Worm (Caenorhabditis elegans): Measurements from ENCODE around the gene K02D10.8.

Gene K02D10.8

ce11 chrIII:8795595-8796141 is 9.5 kb downstream of the K02D10.8 start (continued):
- TF ChIP-seq mbf-1 (tag; optimal IDR thresholded peaks at IDR 0.05) = no peak
- peak; percentile 90 for TF ChIP-seq nhr-129 (tag; optimal IDR thresholded peaks at IDR 0.05)
- TF ChIP-seq unc-62 (GFP tag; optimal IDR thresholded peaks at IDR 0.05) = peak; percentile 98
- peak; percentile 77 for TF ChIP-seq gmeb-1 (tag; optimal IDR thresholded peaks at IDR 0.05)
- TF ChIP-seq C34F6.9 (tag; optimal IDR thresholded peaks at IDR 0.05) = peak; percentile 97
- TF ChIP-seq lsy-2 (tag; optimal IDR thresholded peaks at IDR 0.05) = peak; percentile 83 to 95
- peak; percentile 64 for TF ChIP-seq unc-39 (tag; optimal IDR thresholded peaks at IDR 0.05)
- TF ChIP-seq ZK546.5 (tag; optimal IDR thresholded peaks at IDR 0.05) = peak; percentile 63
- TF ChIP-seq egl-27 (tag; optimal IDR thresholded peaks at IDR 0.05) = peak; percentile 97
- TF ChIP-seq skn-1 (tag; optimal IDR thresholded peaks at IDR 0.05) = no peak
- peak; percentile 31 for TF ChIP-seq R02D3.7 (tag; optimal IDR thresholded peaks at IDR 0.05)
- peak; percentile 99 for TF ChIP-seq F13H6.1 (tag; optimal IDR thresholded peaks at IDR 0.05)
- peak; percentile 94 for TF ChIP-seq Y55F3AM.14 (GFP tag; optimal IDR thresholded peaks at IDR 0.05)
- TF ChIP-seq sma-3 (GFP tag; optimal IDR thresholded peaks at IDR 0.05) = peak; percentile 96
- peak; percentile 54 for TF ChIP-seq nhr-237 (tag; optimal IDR thresholded peaks at IDR 0.05)
- TF ChIP-seq nhr-11 (tag; optimal IDR thresholded peaks at IDR 0.05) = no peak
- TF ChIP-seq mdl-1 (tag; optimal IDR thresholded peaks at IDR 0.05) = peak; percentile 91 to 94

- TF ChIP-seq unc-55 (GFP tag; optimal IDR thresholded peaks at IDR 0.05) (peak; percentile 81), blmp-1 (tag; optimal IDR thresholded peaks at IDR 0.05; ENCODE audit: insufficient read depth) (peak; percentile 83), ceh-16 (tag; optimal IDR thresholded peaks at IDR 0.05) (peak; percentile 6), R02D3.7 (tag; optimal IDR thresholded peaks at IDR 0.05) (no peak), aly-2 (tag; optimal IDR thresholded peaks at IDR 0.05) (no peak), fos-1 (tag; optimal IDR thresholded peaks at IDR 0.05) (peak; percentile 98), ZK546.5 (tag; optimal IDR thresholded peaks at IDR 0.05) (peak; percentile 1), elt-1 (tag; optimal IDR thresholded peaks at IDR 0.05) (no peak), mbf-1 (tag; optimal IDR thresholded peaks at IDR 0.05) (no peak), mab-5 (tag; optimal IDR thresholded peaks at IDR 0.05) (peak; percentile 81), zag-1 (tag; optimal IDR thresholded peaks at IDR 0.05) (peak; percentile 80), ama-1 (optimal IDR thresholded peaks at IDR 0.05) (no peak), nhr-11 (tag; optimal IDR thresholded peaks at IDR 0.05) (no peak), sma-9 (GFP tag; optimal IDR thresholded peaks at IDR 0.05) (peak; percentile 96), sma-9 (tag; optimal IDR thresholded peaks at IDR 0.05) (no peak), nhr-237 (tag; optimal IDR thresholded peaks at IDR 0.05) (no peak), sma-3 (GFP tag; optimal IDR thresholded peaks at IDR 0.05) (peak; percentile 91), alr-1 (tag; optimal IDR thresholded peaks at IDR 0.05) (peak; percentile 60), nhr-6 (tag; optimal IDR thresholded peaks at IDR 0.05) (peak; percentile 92), nhr-21 (tag; optimal IDR thresholded peaks at IDR 0.05) (peak; percentile 93), unc-39 (tag; optimal IDR thresholded peaks at IDR 0.05) (no peak), nhr-12 (tag; optimal IDR thresholded peaks at IDR 0.05) (no peak), dmd-4 (tag; optimal IDR thresholded peaks at IDR 0.05) (no peak), nhr-23 (tag; optimal IDR thresholded peaks at IDR 0.05) (no peak), nhr-10 (tag; optimal IDR thresholded peaks at IDR 0.05) (no peak), peb-1 (tag; optimal IDR thresholded peaks at IDR 0.05) (no peak), egl-27 (tag; optimal IDR thresholded peaks at IDR 0.05) (peak; percentile 95), ceh-82 (tag; optimal IDR thresholded peaks at IDR 0.05) (peak; percentile 42), Y55F3AM.14 (GFP tag; optimal IDR thresholded peaks at IDR 0.05) (peak; percentile 90), F13H6.1 (tag; optimal IDR thresholded peaks at IDR 0.05) (peak; percentile 91), lsy-2 (tag; optimal IDR thresholded peaks at IDR 0.05) (peak; percentile 69 to 95), C34F6.9 (tag; optimal IDR thresholded peaks at IDR 0.05) (peak; percentile 95), nhr-129 (tag; optimal IDR thresholded peaks at IDR 0.05) (peak; percentile 97), mdl-1 (tag; optimal IDR thresholded peaks at IDR 0.05) (peak; percentile 81 to 93), lin-13 (GFP tag; optimal IDR thresholded peaks at IDR 0.05) (peak; percentile 78), ztf-1 (GFP tag; conservative IDR thresholded peaks at IDR 0.05) (no peak), ztf-4 (tag; optimal IDR thresholded peaks at IDR 0.05) (peak; percentile 83), nhr-25 (tag; optimal IDR thresholded peaks at IDR 0.05) (peak; percentile 90), skn-1 (tag; optimal IDR thresholded peaks at IDR 0.05) (peak; percentile 49), gmeb-1 (tag; optimal IDR thresholded peaks at IDR 0.05) (peak; percentile 69), nhr-77 (tag; optimal IDR thresholded peaks at IDR 0.05) (no peak), unc-62 (GFP tag; optimal IDR thresholded peaks at IDR 0.05) (peak; percentile 59), lin-11 (tag; optimal IDR thresholded peaks at IDR 0.05) (peak; percentile 79), lin-39 (tag; optimal IDR thresholded peaks at IDR 0.05) (no peak), sem-4 (tag; optimal IDR thresholded peaks at IDR 0.05) (peak; percentile 84), ztf-11 (tag; optimal IDR thresholded peaks at IDR 0.05) (no peak), crh-2 (tag; optimal IDR thresholded peaks at IDR 0.05) (peak; percentile 97), snpc-4 (tag; optimal IDR thresholded peaks at IDR 0.05) (peak; percentile 13), elt-3 (tag; optimal IDR thresholded peaks at IDR 0.05) (no peak)
Observed at ce11 chrIII:8797211-8797733, 11.1 kb downstream of the K02D10.8 start.

Data from whole organism, L2 larva.